Worm (Caenorhabditis elegans) whole organism, L3 larva: ENCODE results near the gene mlc-4.
A peak's percentile ranks its signal among the peaks of the same experiment; 100 is the strongest.

Experiments
- R02D3.7 ChIP-seq: fragments of 150-350 bp; optimal IDR thresholded peaks from 2 replicates; lab custom pipeline; 2014; ENCODE audit warnings: missing biosample characterization, missing genetic modification characterization
- ZK546.5 ChIP-seq: sonication (generic microtip); optimal IDR thresholded peaks from 2 replicates; lab custom pipeline; 2017; ENCODE audit warnings: missing biosample characterization, missing genetic modification characterization
- aly-2 ChIP-seq: fragments of 150-350 bp; optimal IDR thresholded peaks from 2 replicates; lab custom pipeline; 2014; ENCODE audit warnings: missing biosample characterization, missing genetic modification characterization
- ama-1 ChIP-seq: fragments of 150-350 bp; optimal IDR thresholded peaks from 2 replicates; lab custom pipeline; 2018
- ceh-16 ChIP-seq: sonication (generic microtip); optimal IDR thresholded peaks from 2 replicates; lab custom pipeline; 2017; ENCODE audit warnings: missing biosample characterization, missing genetic modification characterization
- ceh-82 ChIP-seq: fragments of 150-350 bp; optimal IDR thresholded peaks from 2 replicates; lab custom pipeline; 2014; ENCODE audit warnings: missing biosample characterization, missing genetic modification characterization
- ceh-9 ChIP-seq: sonication (generic microtip); optimal IDR thresholded peaks from 2 replicates; lab custom pipeline; 2018; ENCODE audit warnings: missing biosample characterization, missing genetic modification characterization
- egl-27 ChIP-seq: sonication (generic microtip); optimal IDR thresholded peaks from 4 replicates; lab custom pipeline; 2017; ENCODE audit warnings: missing biosample characterization, missing genetic modification reagents, missing genetic modification characterization
- egl-5 ChIP-seq: fragments of 150-350 bp; optimal IDR thresholded peaks from 2 replicates; lab custom pipeline; 2017; ENCODE audit warnings: missing biosample characterization, missing genetic modification reagents, missing genetic modification characterization, inconsistent platforms
- elt-1 ChIP-seq: fragments of 150-350 bp; optimal IDR thresholded peaks from 2 replicates; lab custom pipeline; 2014; ENCODE audit warnings: missing biosample characterization, missing genetic modification characterization
- elt-2 ChIP-seq: sonication (generic microtip); optimal IDR thresholded peaks from 2 replicates; lab custom pipeline; 2016; ENCODE audit warnings: missing genetic modification reagents, mild to moderate bottlenecking, missing genetic modification characterization, missing compliant biosample characterization
- elt-3 ChIP-seq, 3 experiments: fragments of 150-350 bp in 1 of 3; sonication (generic microtip) in 2 of 3; optimal IDR thresholded peaks; 2 replicates in 2 of 3; 4 replicates in 1 of 3; lab custom pipeline; 2014 to 2017; ENCODE audit warnings: missing biosample characterization in 3 of 3, missing genetic modification characterization in 3 of 3
- fkh-10 ChIP-seq: sonication (generic microtip); optimal IDR thresholded peaks from 2 replicates; lab custom pipeline; 2017; ENCODE audit warnings: missing biosample characterization, missing genetic modification reagents, missing genetic modification characterization
- fkh-2 ChIP-seq: fragments of 150-350 bp; optimal IDR thresholded peaks from 2 replicates; lab custom pipeline; 2014; ENCODE audit warnings: missing biosample characterization, missing genetic modification reagents, missing genetic modification characterization
- fos-1 ChIP-seq: fragments of 150-350 bp; optimal IDR thresholded peaks from 2 replicates; lab custom pipeline; 2014; ENCODE audit warnings: missing biosample characterization, missing genetic modification characterization
- hmg-11 ChIP-seq: sonication (generic microtip); optimal IDR thresholded peaks from 2 replicates; lab custom pipeline; 2016; ENCODE audit warnings: missing genetic modification characterization, missing compliant biosample characterization
- jun-1 ChIP-seq: fragments of 150-350 bp; optimal IDR thresholded peaks from 2 replicates; lab custom pipeline; 2014; ENCODE audit warnings: missing biosample characterization, missing genetic modification reagents, missing genetic modification characterization
- lin-15B ChIP-seq: fragments of 150-350 bp; optimal IDR thresholded peaks from 2 replicates; lab custom pipeline; 2014; ENCODE audit warnings: missing biosample characterization, missing genetic modification characterization
- lin-39 ChIP-seq: fragments of 150-350 bp; optimal IDR thresholded peaks from 2 replicates; lab custom pipeline; 2018; ENCODE audit warnings: missing biosample characterization, missing genetic modification reagents, missing genetic modification characterization
- lsy-12 ChIP-seq: sonication (generic microtip); optimal IDR thresholded peaks from 2 replicates; lab custom pipeline; 2016; ENCODE audit warnings: mild to moderate bottlenecking, missing genetic modification characterization, missing compliant biosample characterization
- mdl-1 ChIP-seq: fragments of 150-350 bp; optimal IDR thresholded peaks from 2 replicates; lab custom pipeline; 2014; ENCODE audit warnings: missing biosample characterization, missing genetic modification characterization
- mml-1 ChIP-seq: fragments of 150-350 bp; sonication (generic microtip); optimal IDR thresholded peaks from 3 replicates; lab custom pipeline; 2014; ENCODE audit warnings: missing biosample characterization, missing genetic modification characterization
- nfya-1 ChIP-seq: sonication (generic microtip); optimal IDR thresholded peaks from 2 replicates; lab custom pipeline; 2017; ENCODE audit warnings: missing genetic modification characterization, mild to moderate bottlenecking, missing compliant biosample characterization, antibody characterized with exemption, moderate library complexity; ENCODE audit not compliant: insufficient read depth
- nhr-11 ChIP-seq: fragments of 150-350 bp; optimal IDR thresholded peaks from 2 replicates; lab custom pipeline; 2014; ENCODE audit warnings: missing biosample characterization, missing genetic modification characterization
- nhr-23 ChIP-seq: fragments of 150-350 bp; optimal IDR thresholded peaks from 2 replicates; lab custom pipeline; 2014; ENCODE audit warnings: missing biosample characterization, missing genetic modification reagents, missing genetic modification characterization
- nhr-237 ChIP-seq: fragments of 150-350 bp; optimal IDR thresholded peaks from 2 replicates; lab custom pipeline; 2014; ENCODE audit warnings: missing biosample characterization, missing genetic modification characterization
- nhr-28 ChIP-seq: fragments of 150-350 bp; optimal IDR thresholded peaks from 2 replicates; lab custom pipeline; 2014; ENCODE audit warnings: missing biosample characterization, missing genetic modification characterization
- nhr-43 ChIP-seq: sonication (generic microtip); optimal IDR thresholded peaks from 2 replicates; lab custom pipeline; 2016; ENCODE audit warnings: mild to moderate bottlenecking, missing genetic modification characterization, missing compliant biosample characterization; ENCODE audit not compliant: poor library complexity, severe bottlenecking
- nhr-76 ChIP-seq: fragments of 150-350 bp; sonication (generic microtip); optimal IDR thresholded peaks from 5 replicates; lab custom pipeline; 2014; ENCODE audit warnings: missing biosample characterization, missing genetic modification characterization
- nhr-77 ChIP-seq: fragments of 150-350 bp; optimal IDR thresholded peaks from 2 replicates; lab custom pipeline; 2014; ENCODE audit warnings: missing biosample characterization, missing genetic modification characterization
- pha-4 ChIP-seq: fragments of 150-350 bp; optimal IDR thresholded peaks from 2 replicates; lab custom pipeline; 2014; ENCODE audit warnings: missing biosample characterization, missing genetic modification reagents, missing genetic modification characterization
- pqm-1 ChIP-seq: fragments of 150-350 bp; optimal IDR thresholded peaks from 2 replicates; lab custom pipeline; 2017; ENCODE audit warnings: missing biosample characterization, missing genetic modification characterization, inconsistent platforms
- sea-2 ChIP-seq: fragments of 150-350 bp; sonication (generic microtip); optimal IDR thresholded peaks from 4 replicates; lab custom pipeline; 2014; ENCODE audit warnings: missing biosample characterization, missing genetic modification reagents, missing genetic modification characterization
- skn-1 ChIP-seq: fragments of 150-350 bp; optimal IDR thresholded peaks from 2 replicates; lab custom pipeline; 2014; ENCODE audit warnings: missing biosample characterization, missing genetic modification characterization
- snpc-4 ChIP-seq: fragments of 150-350 bp; optimal IDR thresholded peaks from 2 replicates; lab custom pipeline; 2014; ENCODE audit warnings: missing biosample characterization, missing genetic modification characterization
- tbx-2 ChIP-seq: sonication (generic microtip); optimal IDR thresholded peaks from 2 replicates; lab custom pipeline; 2016; ENCODE audit warnings: mild to moderate bottlenecking, missing genetic modification characterization, missing compliant biosample characterization
- unc-39 ChIP-seq: sonication (generic microtip); optimal IDR thresholded peaks from 4 replicates; lab custom pipeline; 2017; ENCODE audit warnings: missing biosample characterization, missing genetic modification characterization
- unc-62 ChIP-seq: fragments of 150-350 bp; sonication (generic microtip); optimal IDR thresholded peaks from 4 replicates; lab custom pipeline; 2014; ENCODE audit warnings: missing biosample characterization, missing genetic modification reagents, missing genetic modification characterization
- zag-1 ChIP-seq: fragments of 150-350 bp; optimal IDR thresholded peaks from 2 replicates; lab custom pipeline; 2014; ENCODE audit warnings: missing biosample characterization, missing genetic modification characterization
- ztf-11 ChIP-seq: fragments of 150-350 bp; optimal IDR thresholded peaks from 2 replicates; lab custom pipeline; 2014; ENCODE audit warnings: missing biosample characterization, missing genetic modification characterization
- ztf-4 ChIP-seq: fragments of 150-350 bp; optimal IDR thresholded peaks from 2 replicates; lab custom pipeline; 2014; ENCODE audit warnings: missing biosample characterization, missing genetic modification characterization

Gene mlc-4

DNA sequence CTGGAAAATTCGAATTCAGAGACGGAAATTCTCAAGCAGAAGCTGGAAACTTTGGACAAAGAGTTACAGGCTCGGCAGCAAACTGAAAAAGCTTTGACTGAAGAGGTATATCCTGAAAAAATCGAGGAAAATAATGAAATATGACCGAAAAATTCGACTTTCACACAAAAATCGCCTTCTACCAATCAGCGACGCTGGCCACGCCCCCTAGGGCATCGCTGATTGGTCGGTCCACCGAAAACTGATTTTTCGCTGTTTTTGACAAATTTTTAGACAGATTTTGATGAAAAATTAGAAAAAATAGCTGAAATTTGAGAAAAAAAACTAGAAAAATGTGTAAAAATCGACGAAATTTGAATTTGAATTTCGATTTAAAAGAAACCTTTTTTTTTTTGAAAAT, 25.3 kb upstream of the mlc-4 start:
- no peak for TF ChIP-seq elt-2 (tag; lab: Kevin White, UChicago)
- TF ChIP-seq nfya-1 (tag; lab: Kevin White, UChicago), result peak; percentile 97

DNA sequence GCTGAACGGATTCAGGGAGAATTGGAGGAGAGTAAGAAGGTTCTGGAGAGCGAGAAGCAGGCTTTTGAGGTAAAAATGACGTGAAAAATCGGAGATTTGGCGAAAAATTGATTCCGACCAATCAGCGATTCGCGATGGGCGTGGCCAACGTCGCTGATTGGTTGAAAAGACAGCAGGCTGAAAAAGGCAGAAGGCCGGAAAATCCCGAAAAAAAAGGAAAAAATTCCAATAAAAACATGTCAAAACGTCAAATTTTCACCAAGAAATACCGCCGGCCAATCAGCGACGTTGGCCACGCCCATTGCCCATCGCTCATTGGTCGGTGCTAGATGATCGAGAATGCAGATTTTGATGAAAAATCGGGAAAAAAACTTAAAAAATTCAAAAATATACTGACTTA, 23.9 kb upstream of the mlc-4 start:
- TF ChIP-seq jun-1, result no peak
- TF ChIP-seq nfya-1 (tag; lab: Kevin White, UChicago), result peak; percentile 87

- TF ChIP-seq fos-1 (tag; lab: Kevin White, UChicago) (no peak), ama-1 (no peak), skn-1 (tag; lab: Kevin White, UChicago) (no peak), elt-1 (no peak), ceh-9 (tag; lab: Kevin White, UChicago) (no peak), sea-2 (GFP tag; lab: Kevin White, UChicago) (no peak), zag-1 (tag; lab: Kevin White, UChicago) (no peak), pqm-1 (no peak), nhr-77 (tag; lab: Kevin White, UChicago) (no peak), aly-2 (tag; lab: Kevin White, UChicago) (no peak), nhr-11 (no peak), unc-39 (tag; lab: Kevin White, UChicago) (no peak), elt-3 (tag; optimal IDR thresholded peaks at IDR 0.05; lab: Kevin White, UChicago) (no peak), nhr-28 (no peak), fkh-10 (no peak), ceh-82 (tag; lab: Kevin White, UChicago) (no peak), egl-5 (no peak), fkh-2 (tag; lab: Kevin White, UChicago) (no peak)
- TF ChIP-seq, all 47 proteins: peak for 0
These were observed 20.8 kb upstream of the mlc-4 start for ce11 chrIII:3414412-3414811.

- TF ChIP-seq lsy-12 (tag; lab: Kevin White, UChicago), result no peak
- no peak for TF ChIP-seq unc-62 (GFP tag; lab: Kevin White, UChicago)
- no peak for TF ChIP-seq ZK546.5 (tag; lab: Kevin White, UChicago)
- TF ChIP-seq ceh-16 (tag; lab: Kevin White, UChicago), result no peak
- TF ChIP-seq nhr-237 (tag; lab: Kevin White, UChicago), result no peak
These were observed 19.9 kb upstream of the mlc-4 start for ce11 chrIII:3413437-3413836.

- TF ChIP-seq egl-27 (tag; lab: Kevin White, UChicago) (no peak), ama-1 (peak; percentile 54)
These were observed 11.9 kb upstream of the mlc-4 start, which contains the start of gene golg-4 for ce11 chrIII:3405535-3405934. Gene golg-4 (plus strand): TSS chrIII:3405568.

ce11 chrIII:3404354-3404913, 10.8 kb upstream of the mlc-4 start, which contains the start of the genes npp-9 and F59A2.5:
Gene npp-9 (minus strand): TSS chrIII:3404479.
Gene F59A2.5 (plus strand): TSS chrIII:3404863.
- TF ChIP-seq elt-3 (tag; optimal IDR thresholded peaks at IDR 0.05; lab: Kevin White, UChicago) (peak in 1 of 3 experiments; percentile 7), sea-2 (GFP tag; lab: Kevin White, UChicago) (no peak), snpc-4 (tag; lab: Kevin White, UChicago) (no peak), mdl-1 (tag; lab: Kevin White, UChicago) (no peak), nhr-237 (tag; lab: Kevin White, UChicago) (no peak), jun-1 (no peak), R02D3.7 (tag; lab: Kevin White, UChicago) (peak; percentile 95), unc-39 (tag; lab: Kevin White, UChicago) (no peak), ceh-9 (tag; lab: Kevin White, UChicago) (no peak), ama-1 (no peak), lin-39 (tag; lab: Kevin White, UChicago) (peak; percentile 53), nhr-28 (no peak), mml-1 (tag; lab: Kevin White, UChicago) (no peak), elt-1 (no peak), ceh-16 (tag; lab: Kevin White, UChicago) (no peak), lin-15B (tag; lab: Kevin White, UChicago) (peak; percentile 73), ztf-4 (tag; lab: Kevin White, UChicago) (no peak), nhr-77 (tag; lab: Kevin White, UChicago) (no peak), fkh-2 (tag; lab: Kevin White, UChicago) (no peak), ztf-11 (tag; lab: Kevin White, UChicago) (no peak), skn-1 (tag; lab: Kevin White, UChicago) (no peak), tbx-2 (tag; lab: Kevin White, UChicago) (no peak), fos-1 (tag; lab: Kevin White, UChicago) (no peak), aly-2 (tag; lab: Kevin White, UChicago) (no peak), egl-27 (tag; lab: Kevin White, UChicago) (no peak), nhr-76 (tag; lab: Kevin White, UChicago) (no peak), ZK546.5 (tag; lab: Kevin White, UChicago) (no peak), pha-4 (tag; lab: Kevin White, UChicago) (peak; percentile 77), nhr-23 (tag; lab: Kevin White, UChicago) (peak; percentile 48), nhr-43 (tag; lab: Kevin White, UChicago) (no peak), hmg-11 (tag; lab: Kevin White, UChicago) (peak; percentile 33), ceh-82 (tag; lab: Kevin White, UChicago) (no peak)
